Worm (Caenorhabditis elegans) whole organism, young adult: ENCODE measurements around the gene F47C12.6.

ENCODE experiments used
- B0019.2 ChIP-seq: fragments of 200-800 bp; sonication (Bioruptor generic); conservative IDR thresholded peaks from 2 replicates; pipeline ENCODE4 v1.3.6; 2022; ENCODE audit warnings: missing genetic modification reagents, missing genetic modification characterization, missing compliant biosample characterization
- B0336.3 ChIP-seq: fragments of 200-800 bp; sonication (Bioruptor generic); IDR thresholded peaks from 2 replicates; pipeline ENCODE4 v1.3.6; 2022; ENCODE audit warnings: missing genetic modification characterization, missing compliant biosample characterization
- C06A6.2 ChIP-seq: fragments of 200-800 bp; sonication (Bioruptor generic); conservative IDR thresholded peaks from 2 replicates; pipeline ENCODE4 v1.3.6; 2022; ENCODE audit warnings: missing genetic modification characterization, missing compliant biosample characterization
- C17E4.6 ChIP-seq: fragments of 200-800 bp; sonication (Bioruptor generic); IDR thresholded peaks from 2 replicates; pipeline ENCODE4 v1.3.6; 2022; ENCODE audit warnings: missing genetic modification reagents, missing genetic modification characterization, missing compliant biosample characterization
- D2030.7 ChIP-seq: fragments of 200-800 bp; sonication (Bioruptor generic); IDR thresholded peaks from 2 replicates; pipeline ENCODE4 v1.3.6; 2022; ENCODE audit warnings: missing genetic modification reagents, missing genetic modification characterization, missing compliant biosample characterization
- F23B12.7 ChIP-seq: sonication (generic microtip); optimal IDR thresholded peaks from 2 replicates; lab custom pipeline; 2017; ENCODE audit warnings: missing genetic modification characterization, mild to moderate bottlenecking, missing compliant biosample characterization, antibody characterized with exemption, moderate library complexity; ENCODE audit not compliant: insufficient read depth
- F37B4.10 ChIP-seq: fragments of 200-800 bp; sonication (Bioruptor generic); IDR thresholded peaks from 2 replicates; pipeline ENCODE4 v1.3.6; 2022; ENCODE audit warnings: missing genetic modification characterization, missing compliant biosample characterization
- F49E8.2 ChIP-seq: sonication (generic microtip); optimal IDR thresholded peaks from 3 replicates; lab custom pipeline; 2017; ENCODE audit warnings: missing genetic modification characterization, mild to moderate bottlenecking, missing compliant biosample characterization, antibody characterized with exemption, moderate library complexity; ENCODE audit not compliant: insufficient read depth
- K12H6.12 ChIP-seq: fragments of 200-800 bp; sonication (Bioruptor generic); optimal IDR thresholded peaks from 2 replicates; lab custom pipeline; 2018; ENCODE audit warnings: mild to moderate bottlenecking, missing genetic modification characterization, missing compliant biosample characterization
- Y67H2A.10 ChIP-seq: fragments of 200-800 bp; sonication (Bioruptor generic); conservative IDR thresholded peaks from 2 replicates; pipeline ENCODE4 v1.3.6; 2022; ENCODE audit warnings: missing genetic modification reagents, missing genetic modification characterization, missing compliant biosample characterization
- ama-1 ChIP-seq, 3 experiments: fragments of 150-350 bp in 1 of 3; sonication (generic microtip) in 2 of 3; optimal IDR thresholded peaks; 2 replicates each; lab custom pipeline; 2014 to 2018; ENCODE audit warnings: missing biosample characterization in 2 of 3, missing genetic modification characterization in 2 of 3, missing genetic modification reagents in 2 of 3
- athp-1 ChIP-seq: sonication (generic microtip); optimal IDR thresholded peaks from 2 replicates; lab custom pipeline; 2017; ENCODE audit warnings: mild to moderate bottlenecking, missing genetic modification characterization, missing compliant biosample characterization
- attf-6 ChIP-seq: fragments of 200-800 bp; sonication (Bioruptor generic); IDR thresholded peaks from 2 replicates; pipeline ENCODE4 v1.3.6; 2022; ENCODE audit warnings: missing genetic modification reagents, missing genetic modification characterization, missing compliant biosample characterization
- cebp-1 ChIP-seq, 2 experiments: fragments of 200-800 bp in 1 of 2; sonication (Bioruptor generic) in 1 of 2; sonication (generic microtip) in 1 of 2; IDR thresholded peaks in 1 of 2; optimal IDR thresholded peaks in 1 of 2; 2 replicates each; pipeline versions ENCODE4 v1.3.6 to Lab custom; 2017 to 2022; ENCODE audit warnings: missing compliant biosample characterization in 2 of 2, missing genetic modification characterization in 2 of 2, mild to moderate bottlenecking in 1 of 2, missing genetic modification reagents in 1 of 2, moderate library complexity in 1 of 2
- chd-7 ChIP-seq: sonication (generic microtip); optimal IDR thresholded peaks from 2 replicates; lab custom pipeline; 2016; ENCODE audit warnings: mild to moderate bottlenecking, missing genetic modification characterization, moderate library complexity, missing compliant biosample characterization
- die-1 ChIP-seq: sonication (generic microtip); optimal IDR thresholded peaks from 2 replicates; lab custom pipeline; 2016; ENCODE audit warnings: missing genotype, mild to moderate bottlenecking, missing genetic modification characterization, missing compliant biosample characterization
- dpff-1 ChIP-seq: sonication (generic microtip); optimal IDR thresholded peaks from 2 replicates; lab custom pipeline; 2017; ENCODE audit warnings: mild to moderate bottlenecking, missing genetic modification characterization, missing compliant biosample characterization
- egrh-3 ChIP-seq: fragments of 200-800 bp; sonication (Bioruptor generic); IDR thresholded peaks from 2 replicates; pipeline ENCODE4 v1.3.6; 2022; ENCODE audit warnings: missing genetic modification reagents, missing genetic modification characterization, missing compliant biosample characterization
- hlh-26 ChIP-seq: fragments of 200-800 bp; sonication (Bioruptor generic); conservative IDR thresholded peaks from 2 replicates; pipeline ENCODE4 v1.3.6; 2022; ENCODE audit warnings: missing genetic modification reagents, missing genetic modification characterization, missing compliant biosample characterization
- hrde-1 ChIP-seq: sonication (generic microtip); optimal IDR thresholded peaks from 2 replicates; lab custom pipeline; 2016; ENCODE audit warnings: missing genetic modification characterization, mild to moderate bottlenecking, missing compliant biosample characterization, moderate library complexity, missing genotype, missing genetic modification reagents, borderline replicate concordance
- lag-1 ChIP-seq: fragments of 200-800 bp; sonication (Bioruptor generic); IDR thresholded peaks from 2 replicates; pipeline ENCODE4 v1.3.6; 2022; ENCODE audit warnings: missing genetic modification reagents, missing genetic modification characterization, missing compliant biosample characterization
- let-607 ChIP-seq, 2 experiments: fragments of 200-800 bp in 1 of 2; sonication (Bioruptor generic) in 1 of 2; sonication (generic microtip) in 1 of 2; optimal IDR thresholded peaks; 2 replicates each; lab custom pipeline; 2016 to 2018; ENCODE audit warnings: mild to moderate bottlenecking in 2 of 2, missing compliant biosample characterization in 2 of 2, missing genetic modification characterization in 2 of 2, moderate library complexity in 2 of 2, missing genotype in 1 of 2
- lin-26 ChIP-seq: fragments of 200-800 bp; sonication (Bioruptor generic); IDR thresholded peaks from 2 replicates; pipeline ENCODE4 v1.3.6; 2022; ENCODE audit warnings: missing genetic modification reagents, missing genetic modification characterization, missing compliant biosample characterization
- madf-3 ChIP-seq: fragments of 200-800 bp; sonication (Bioruptor generic); IDR thresholded peaks from 2 replicates; pipeline ENCODE4 v1.3.6; 2022; ENCODE audit warnings: missing genetic modification reagents, missing genetic modification characterization, missing compliant biosample characterization
- mcd-1 ChIP-seq: fragments of 200-800 bp; sonication (Bioruptor generic); IDR thresholded peaks from 2 replicates; pipeline ENCODE4 v1.3.6; 2022; ENCODE audit warnings: missing genetic modification reagents, missing genetic modification characterization, missing compliant biosample characterization
- mxl-1 ChIP-seq: sonication (generic microtip); optimal IDR thresholded peaks from 2 replicates; lab custom pipeline; 2016; ENCODE audit warnings: missing genetic modification characterization, missing compliant biosample characterization
- nfya-1 ChIP-seq: sonication (generic microtip); optimal IDR thresholded peaks from 2 replicates; lab custom pipeline; 2017; ENCODE audit warnings: antibody characterized with exemption, missing compliant biosample characterization, missing genetic modification characterization, borderline replicate concordance; ENCODE audit not compliant: insufficient read depth
- nfya-2 ChIP-seq: fragments of 200-800 bp; sonication (Bioruptor generic); IDR thresholded peaks from 2 replicates; pipeline ENCODE4 v1.3.6; 2022; ENCODE audit warnings: missing genetic modification reagents, missing genetic modification characterization, missing compliant biosample characterization
- nfyb-1 ChIP-seq: fragments of 200-800 bp; sonication (Bioruptor generic); IDR thresholded peaks from 2 replicates; pipeline ENCODE4 v1.3.6; 2022; ENCODE audit warnings: missing genetic modification reagents, missing genetic modification characterization, missing compliant biosample characterization
- nhr-179 ChIP-seq: sonication (generic microtip); optimal IDR thresholded peaks from 2 replicates; lab custom pipeline; 2016; ENCODE audit warnings: mild to moderate bottlenecking, missing genetic modification characterization, missing compliant biosample characterization
- nhr-27 ChIP-seq: fragments of 200-800 bp; sonication (Bioruptor generic); optimal IDR thresholded peaks from 2 replicates; lab custom pipeline; 2018; ENCODE audit warnings: mild to moderate bottlenecking, missing genetic modification characterization, moderate library complexity, missing compliant biosample characterization
- nhr-80 ChIP-seq: sonication (generic microtip); optimal IDR thresholded peaks from 2 replicates; lab custom pipeline; 2016; ENCODE audit warnings: missing genetic modification characterization, missing compliant biosample characterization
- nhr-90 ChIP-seq: sonication (generic microtip); optimal IDR thresholded peaks from 2 replicates; lab custom pipeline; 2016; ENCODE audit warnings: missing genotype, mild to moderate bottlenecking, missing genetic modification characterization, missing compliant biosample characterization
- rcor-1 ChIP-seq: fragments of 200-800 bp; sonication (Bioruptor generic); IDR thresholded peaks from 2 replicates; pipeline ENCODE4 v1.3.6; 2022; ENCODE audit warnings: missing genetic modification reagents, missing genetic modification characterization, missing compliant biosample characterization
- rec-8 ChIP-seq, 2 experiments: sonication (generic microtip); optimal IDR thresholded peaks; 2 replicates each; lab custom pipeline; 2016; ENCODE audit warnings: mild to moderate bottlenecking in 2 of 2, missing genetic modification characterization in 2 of 2, missing genetic modification reagents in 2 of 2, missing genotype in 2 of 2, missing biosample characterization in 1 of 2, missing compliant biosample characterization in 1 of 2, moderate library complexity in 1 of 2
- repo-1 ChIP-seq: sonication (generic microtip); optimal IDR thresholded peaks from 2 replicates; lab custom pipeline; 2017; ENCODE audit warnings: mild to moderate bottlenecking, missing genetic modification characterization, missing compliant biosample characterization
- snpc-1.1 ChIP-seq: sonication (generic microtip); optimal IDR thresholded peaks from 2 replicates; lab custom pipeline; 2017; ENCODE audit warnings: missing genetic modification characterization, mild to moderate bottlenecking, missing compliant biosample characterization, antibody characterized with exemption, moderate library complexity, missing genotype, missing genetic modification reagents; ENCODE audit not compliant: insufficient read depth
- somi-1 ChIP-seq: fragments of 200-800 bp; sonication (Bioruptor generic); optimal IDR thresholded peaks from 2 replicates; lab custom pipeline; 2018; ENCODE audit warnings: mild to moderate bottlenecking, missing genetic modification characterization, missing compliant biosample characterization
- sptf-2 ChIP-seq: fragments of 200-800 bp; sonication (Bioruptor generic); optimal IDR thresholded peaks from 2 replicates; lab custom pipeline; 2018; ENCODE audit warnings: mild to moderate bottlenecking, missing genetic modification characterization, missing compliant biosample characterization
- tlf-1 ChIP-seq: fragments of 200-800 bp; sonication (Bioruptor generic); optimal IDR thresholded peaks from 2 replicates; lab custom pipeline; 2018; ENCODE audit warnings: mild to moderate bottlenecking, missing genetic modification characterization, missing compliant biosample characterization
- unc-62 ChIP-seq: fragments of 150-350 bp; optimal IDR thresholded peaks from 2 replicates; lab custom pipeline; 2014; ENCODE audit warnings: missing biosample characterization, missing genetic modification reagents, missing genetic modification characterization
- zfh-2 ChIP-seq: fragments of 200-800 bp; sonication (Bioruptor generic); conservative IDR thresholded peaks from 2 replicates; pipeline ENCODE4 v1.3.6; 2022; ENCODE audit warnings: missing genetic modification reagents, missing genetic modification characterization, missing compliant biosample characterization

The F47C12.6 gene

DNA sequence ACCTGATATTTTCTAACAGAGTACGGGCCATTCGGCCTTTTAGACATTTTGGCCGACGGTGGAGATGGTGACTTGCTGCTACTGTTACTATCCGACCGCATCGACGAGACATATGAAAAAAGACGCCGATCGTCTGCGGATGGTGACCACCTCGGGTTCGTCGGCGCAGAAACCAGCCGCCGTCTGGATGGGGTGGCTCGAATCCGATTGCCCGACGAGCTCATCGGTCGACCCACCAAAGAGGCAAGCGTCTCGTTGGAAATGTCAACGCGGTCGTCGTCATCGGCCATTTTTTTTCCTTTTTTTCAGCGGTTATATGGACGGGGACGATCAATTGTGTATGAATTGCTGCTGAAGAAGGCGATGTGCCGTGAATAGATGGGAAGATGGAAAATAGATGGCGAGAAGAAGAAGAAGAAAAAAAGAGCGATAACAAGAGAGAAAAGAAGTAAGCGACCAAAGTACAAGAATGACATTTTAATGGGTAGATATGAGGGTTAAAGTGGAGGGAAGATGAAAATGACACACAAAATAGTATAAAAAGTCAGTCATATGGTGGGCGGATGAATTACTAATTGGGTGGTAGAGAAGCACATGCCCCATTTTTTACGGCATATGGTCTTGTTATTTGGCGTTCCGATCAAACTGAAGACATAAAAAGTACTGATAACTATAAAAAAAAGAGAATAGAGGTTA is 25.6 kb upstream of the F47C12.6 start:
- peak; percentile 22 for TF ChIP-seq chd-7 (tag; lab: Kevin White, UChicago)
- TF ChIP-seq die-1 (tag; lab: Kevin White, UChicago): no peak
- TF ChIP-seq athp-1 (tag; lab: Kevin White, UChicago): peak; percentile 5
- TF ChIP-seq C17E4.6 (GFP tag; lab: Robert Waterston, UW): no peak
- peak; percentile 86 for TF ChIP-seq zfh-2 (GFP tag; lab: Robert Waterston, UW)
- peak; percentile 32; the same call in 1 of the 2 replicates for TF ChIP-seq egrh-3
- TF ChIP-seq nhr-90 (tag; lab: Kevin White, UChicago): no peak
- no peak for TF ChIP-seq nhr-179
- TF ChIP-seq somi-1 (GFP tag; lab: Kevin White, UChicago): peak; percentile 35
- TF ChIP-seq nfya-2 (GFP tag; lab: Robert Waterston, UW): no peak
- no peak for TF ChIP-seq cebp-1 (GFP tag; IDR thresholded peaks at IDR 0.05; lab: Robert Waterston, UW)
- peak; percentile 1 for TF ChIP-seq cebp-1 (tag; optimal IDR thresholded peaks at IDR 0.05; lab: Kevin White, UChicago)
- TF ChIP-seq rcor-1 (GFP tag; lab: Robert Waterston, UW): no peak
- peak; percentile 50 for TF ChIP-seq nhr-80 (tag; lab: Kevin White, UChicago)
- 0 out of 2 replicates have a peak, but pooled peaks have one; percentile 37 for TF ChIP-seq F37B4.10 (GFP tag; lab: Robert Waterston, UW)
- 0 out of 2 replicates have a peak, but pooled peaks have one; percentile 6 for TF ChIP-seq mcd-1
- TF ChIP-seq D2030.7: no peak
- TF ChIP-seq, all 124 proteins: peak for 9

DNA sequence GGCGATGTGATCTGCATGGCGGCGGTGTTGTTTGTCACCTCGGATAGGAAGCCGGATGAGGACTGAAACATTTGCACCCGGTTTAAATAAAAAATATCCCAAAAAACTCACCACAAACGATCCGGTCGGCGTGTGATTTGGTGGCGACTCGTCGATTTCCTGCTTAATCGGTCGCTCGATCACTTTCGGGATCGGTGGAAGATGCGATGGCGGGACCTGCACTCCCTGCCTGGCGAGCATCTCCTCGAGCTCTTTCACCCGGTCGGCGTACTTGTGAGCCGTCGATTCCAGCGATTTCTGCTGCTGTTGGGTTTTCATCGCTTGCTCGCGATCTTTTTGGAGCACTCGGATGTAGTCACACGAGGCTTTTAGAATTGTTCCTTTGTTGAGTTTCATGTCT is 23.5 kb upstream of the F47C12.6 start:
- TF ChIP-seq snpc-1.1 (tag; lab: Kevin White, UChicago) (no peak), B0336.3 (GFP tag; lab: Robert Waterston, UW) (no peak), egrh-3 (peak; percentile 43; the same call in 1 of the 2 replicates), mcd-1 (no peak), athp-1 (tag; lab: Kevin White, UChicago) (no peak), Y67H2A.10 (GFP tag; lab: Robert Waterston, UW) (no peak), K12H6.12 (no peak), sptf-2 (GFP tag; lab: Kevin White, UChicago) (no peak), madf-3 (GFP tag; lab: Robert Waterston, UW) (no peak), C06A6.2 (GFP tag; lab: Robert Waterston, UW) (no peak), nhr-27 (tag; lab: Kevin White, UChicago) (no peak), rcor-1 (GFP tag; lab: Robert Waterston, UW) (no peak), zfh-2 (GFP tag; lab: Robert Waterston, UW) (peak; percentile 73), rec-8 (tag; optimal IDR thresholded peaks at IDR 0.05; lab: Kevin White, UChicago) (no peak), hrde-1 (tag; lab: Kevin White, UChicago) (no peak), B0019.2 (GFP tag; lab: Robert Waterston, UW) (no peak), dpff-1 (tag; lab: Kevin White, UChicago) (no peak), nfyb-1 (GFP tag; lab: Robert Waterston, UW) (0 out of 2 replicates have a peak, but pooled peaks have one; percentile 38)

- TF ChIP-seq repo-1: no peak
- TF ChIP-seq lin-26 (GFP tag; lab: Robert Waterston, UW): no peak
- no peak for TF ChIP-seq ama-1 (optimal IDR thresholded peaks at IDR 0.05; lab: Kevin White, UChicago)
- no peak for TF ChIP-seq ama-1 (GFP tag; optimal IDR thresholded peaks at IDR 0.05; lab: Kevin White, UChicago)
- no peak for TF ChIP-seq attf-6
- no peak for TF ChIP-seq F23B12.7
- no peak for TF ChIP-seq nfya-1
- TF ChIP-seq let-607 (tag; optimal IDR thresholded peaks at IDR 0.05; lab: Kevin White, UChicago): no peak
- no peak for TF ChIP-seq mxl-1 (tag; lab: Kevin White, UChicago)
- TF ChIP-seq somi-1 (GFP tag; lab: Kevin White, UChicago): no peak
- TF ChIP-seq lag-1 (GFP tag; lab: Robert Waterston, UW): no peak
- TF ChIP-seq F49E8.2 (tag; lab: Kevin White, UChicago): no peak
- TF ChIP-seq tlf-1 (GFP tag; lab: Kevin White, UChicago): no peak
- TF ChIP-seq hlh-26: no peak
- no peak for TF ChIP-seq unc-62 (GFP tag; lab: Kevin White, UChicago)
These were observed 22.5 kb upstream of the F47C12.6 start for ce11 chrIV:4015660-4016059.
